Worm (Caenorhabditis elegans): ENCODE data around the gene pgm-1.
A peak's percentile ranks its signal among the peaks of the same experiment; 100 is the strongest.

ce11 chrII:4851594-4852106, 37.6 kb upstream of the pgm-1 start, which contains the start of gene dnj-9:
- TF ChIP-seq F44E2.7 (GFP tag; IDR thresholded peaks at IDR 0.05) (no peak), fkh-10 (GFP tag; optimal IDR thresholded peaks at IDR 0.05) (peak; percentile 86), hif-1 (tag; optimal IDR thresholded peaks at IDR 0.05) (peak; percentile 52 to 72), pqm-1 (tag; optimal IDR thresholded peaks at IDR 0.05) (no peak), dpl-1 (GFP tag; optimal IDR thresholded peaks at IDR 0.05) (peak; percentile 100), ces-1 (GFP tag; optimal IDR thresholded peaks at IDR 0.05) (peak; percentile 52), T20F7.1 (GFP tag; optimal IDR thresholded peaks at IDR 0.05) (peak; percentile 88), rbr-2 (tag; optimal IDR thresholded peaks at IDR 0.05) (peak; percentile 94), daf-12 (tag; optimal IDR thresholded peaks at IDR 0.05) (no peak), lin-39 (tag; optimal IDR thresholded peaks at IDR 0.05) (no peak)

Measured in whole organism, L4 larva.